Worm (Caenorhabditis elegans): ENCODE results near the gene clc-28.
"Not testable (repeated sequence)": the region's sequence is repeated elsewhere in the genome, so short reads cannot be mapped to it uniquely, and the experiment has no call there.

The clc-28 gene

DNA sequence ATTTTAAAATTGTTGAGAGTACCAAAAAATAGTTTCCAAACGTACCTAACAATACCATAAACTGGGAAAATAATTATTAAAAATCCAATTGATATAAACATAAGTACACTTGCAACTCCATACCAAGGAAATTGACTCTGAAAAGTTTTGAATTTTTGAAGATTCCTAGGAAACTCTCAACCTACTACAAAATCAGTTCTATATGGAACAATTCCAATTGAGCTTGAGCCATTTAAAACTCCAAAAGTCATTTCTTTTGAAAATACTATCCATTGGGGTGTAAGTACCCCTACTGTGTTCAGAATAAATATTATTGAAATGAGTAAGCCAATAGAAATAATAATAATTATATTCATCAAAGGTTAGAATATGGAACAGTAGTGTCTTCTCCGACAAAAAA, at the start of gene clc-28:
Gene clc-28, minus strand, starts transcription at position 101 of the 400 bp plus-strand sequence.
- not testable (repeated sequence) for TF ChIP-seq scrt-1 (GFP tag; IDR thresholded peaks at IDR 0.05); hmbx-1 (tag; optimal IDR thresholded peaks at IDR 0.05); hmg-4 (GFP tag; optimal IDR thresholded peaks at IDR 0.05)

DNA sequence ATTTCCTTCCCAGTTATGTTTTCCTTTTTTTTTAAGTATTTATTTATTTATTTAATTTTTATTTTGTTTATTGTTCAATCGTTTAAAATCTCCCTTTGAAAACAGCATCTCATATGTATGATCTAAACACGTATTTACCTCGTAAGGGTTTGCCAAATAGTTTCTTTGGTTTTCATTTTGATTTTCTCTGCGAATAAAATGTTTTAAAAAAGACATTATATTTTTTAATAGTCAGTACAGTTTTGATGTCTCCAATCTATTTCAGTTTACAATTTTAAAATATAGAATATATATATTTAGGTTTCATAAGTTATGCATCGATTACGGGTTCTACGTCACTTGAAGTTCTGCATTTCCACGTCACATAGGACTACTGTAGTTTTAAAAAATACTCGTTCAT, 41.4 kb upstream of the clc-28 start, which contains the start of gene R05D3.12:
Gene R05D3.12, plus strand, starts transcription at position 301 of the 400 bp plus-strand sequence.
- TF ChIP-seq aly-1 (tag; optimal IDR thresholded peaks at IDR 0.05): no peak
- no peak for TF ChIP-seq hmg-4 (GFP tag; optimal IDR thresholded peaks at IDR 0.05)
- no peak for TF ChIP-seq B0310.2 (tag; optimal IDR thresholded peaks at IDR 0.05)
- no peak for TF ChIP-seq ama-1 (optimal IDR thresholded peaks at IDR 0.05)
- no peak for TF ChIP-seq tbx-37 (GFP tag; conservative IDR thresholded peaks at IDR 0.05)
- TF ChIP-seq hnd-1 (tag; optimal IDR thresholded peaks at IDR 0.05): no peak
- TF ChIP-seq scrt-1 (GFP tag; IDR thresholded peaks at IDR 0.05): no peak
- no peak for TF ChIP-seq ceh-13 (GFP tag; optimal IDR thresholded peaks at IDR 0.05)
- no peak for TF ChIP-seq F13C5.2 (tag; optimal IDR thresholded peaks at IDR 0.05)
- no peak for TF ChIP-seq ceh-36 (tag; optimal IDR thresholded peaks at IDR 0.05)
- no peak for TF ChIP-seq sea-1 (GFP tag; conservative IDR thresholded peaks at IDR 0.05)
- TF ChIP-seq ets-7 (tag; optimal IDR thresholded peaks at IDR 0.05): no peak
- TF ChIP-seq tbx-11 (GFP tag; IDR thresholded peaks at IDR 0.05): no peak
- no peak for TF ChIP-seq flt-1 (GFP tag; IDR thresholded peaks at IDR 0.05)
- no peak for TF ChIP-seq pes-1 (GFP tag; IDR thresholded peaks at IDR 0.05)
- TF ChIP-seq hmbx-1 (tag; optimal IDR thresholded peaks at IDR 0.05): no peak
- TF ChIP-seq tra-4 (tag; optimal IDR thresholded peaks at IDR 0.05): no peak

DNA sequence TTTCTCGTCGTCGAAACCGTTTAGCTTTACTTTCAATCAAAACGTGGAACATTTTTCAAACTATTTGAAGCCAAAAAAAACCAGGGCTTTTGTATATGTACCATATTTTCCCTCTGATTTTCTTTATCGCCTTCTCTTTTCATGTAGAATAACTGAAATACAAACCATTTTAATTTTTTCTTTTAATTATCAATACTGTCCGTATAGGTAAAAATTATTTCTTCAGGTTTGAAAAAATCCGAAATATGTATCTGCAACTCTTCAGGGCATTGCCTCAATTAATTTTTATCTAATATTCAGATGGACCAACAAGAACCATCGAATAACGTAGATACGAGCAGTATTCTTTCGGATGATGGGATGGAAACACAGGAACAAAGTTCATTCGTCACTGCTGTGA, 35.7 kb upstream of the clc-28 start, which contains the start of gene met-2:
Gene met-2, plus strand, starts transcription at position 301 of the 400 bp plus-strand sequence.
- no peak for TF ChIP-seq ceh-13 (GFP tag; optimal IDR thresholded peaks at IDR 0.05)
- no peak for TF ChIP-seq scrt-1 (GFP tag; IDR thresholded peaks at IDR 0.05)

DNA sequence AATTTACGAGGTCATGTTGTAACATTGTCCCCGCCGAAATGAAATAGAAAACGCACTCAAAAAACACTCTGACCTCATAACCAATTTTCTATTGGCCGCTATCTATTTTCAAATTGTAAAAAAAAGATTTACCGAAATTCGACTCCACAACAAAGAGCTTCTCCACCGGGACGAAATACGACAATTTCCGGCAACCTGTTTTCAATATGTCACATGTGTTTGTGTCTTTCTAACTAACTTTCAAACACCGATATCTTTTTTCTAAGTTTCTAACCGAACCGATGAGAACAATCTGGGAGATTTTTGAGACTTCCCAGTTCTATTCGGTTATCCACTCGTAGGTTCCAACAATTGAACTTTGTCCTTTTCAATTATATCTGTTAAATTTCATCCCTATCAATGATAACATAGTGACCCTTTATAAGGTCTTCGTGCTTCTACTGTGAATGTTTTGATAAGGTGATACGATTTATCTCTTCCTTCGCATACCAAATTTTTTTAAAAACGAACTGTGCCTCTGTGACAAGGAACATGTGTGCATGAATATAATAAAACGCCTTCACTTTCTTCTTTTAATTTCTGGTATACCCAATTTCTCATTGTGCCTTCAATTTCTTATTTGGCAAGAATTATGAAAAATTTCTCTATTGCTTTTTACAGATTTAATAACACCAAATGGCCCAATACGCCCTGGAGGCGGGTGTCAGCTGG, 32.5 kb upstream of the clc-28 start, which contains the start of gene lmbr-1:
Gene lmbr-1, plus strand, starts transcription at position 661 of the 711 bp plus-strand sequence.
- TF ChIP-seq hmg-4 (GFP tag; optimal IDR thresholded peaks at IDR 0.05) (no peak), tra-4 (tag; optimal IDR thresholded peaks at IDR 0.05) (no peak), B0310.2 (tag; optimal IDR thresholded peaks at IDR 0.05) (no peak), ceh-36 (tag; optimal IDR thresholded peaks at IDR 0.05) (no peak), ets-7 (tag; optimal IDR thresholded peaks at IDR 0.05) (no peak), ama-1 (optimal IDR thresholded peaks at IDR 0.05) (no peak), hnd-1 (tag; optimal IDR thresholded peaks at IDR 0.05) (no peak), ceh-13 (GFP tag; optimal IDR thresholded peaks at IDR 0.05) (no peak), pes-1 (GFP tag; IDR thresholded peaks at IDR 0.05) (no peak), flt-1 (GFP tag; IDR thresholded peaks at IDR 0.05) (no peak), hmbx-1 (tag; optimal IDR thresholded peaks at IDR 0.05) (no peak), tbx-11 (GFP tag; IDR thresholded peaks at IDR 0.05) (no peak), F13C5.2 (tag; optimal IDR thresholded peaks at IDR 0.05) (no peak), scrt-1 (GFP tag; IDR thresholded peaks at IDR 0.05) (no peak), sea-1 (GFP tag; conservative IDR thresholded peaks at IDR 0.05) (no peak), aly-1 (tag; optimal IDR thresholded peaks at IDR 0.05) (no peak), tbx-37 (GFP tag; conservative IDR thresholded peaks at IDR 0.05) (no peak)

DNA sequence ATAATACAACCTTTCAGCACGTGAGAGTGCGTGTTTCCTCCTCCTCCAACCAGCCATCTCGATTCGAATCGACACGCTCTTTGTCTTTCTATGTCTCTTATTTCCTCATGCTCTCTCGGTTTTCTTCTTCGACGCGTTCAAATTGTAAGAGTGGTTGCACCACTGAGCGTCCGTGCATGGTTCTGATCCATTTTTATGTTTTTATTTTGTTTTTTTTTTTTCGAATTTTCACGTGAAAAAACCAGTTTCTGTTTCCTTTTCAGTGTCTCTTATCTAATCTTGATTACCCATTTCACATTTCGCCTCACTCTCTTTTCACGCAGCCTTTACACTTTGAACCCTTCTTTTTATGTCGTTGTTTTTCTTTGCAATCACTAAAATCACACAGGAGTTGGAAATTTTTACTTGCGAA, 31.6 kb upstream of the clc-28 start:
- TF ChIP-seq hnd-1 (tag; optimal IDR thresholded peaks at IDR 0.05): no peak
- no peak for TF ChIP-seq ceh-36 (tag; optimal IDR thresholded peaks at IDR 0.05)
- no peak for TF ChIP-seq ama-1 (optimal IDR thresholded peaks at IDR 0.05)
- TF ChIP-seq ceh-13 (GFP tag; optimal IDR thresholded peaks at IDR 0.05): no peak
- TF ChIP-seq tra-4 (tag; optimal IDR thresholded peaks at IDR 0.05): no peak
- no peak for TF ChIP-seq hmbx-1 (tag; optimal IDR thresholded peaks at IDR 0.05)
- TF ChIP-seq pes-1 (GFP tag; IDR thresholded peaks at IDR 0.05): no peak
- TF ChIP-seq aly-1 (tag; optimal IDR thresholded peaks at IDR 0.05): no peak
- no peak for TF ChIP-seq flt-1 (GFP tag; IDR thresholded peaks at IDR 0.05)
- TF ChIP-seq B0310.2 (tag; optimal IDR thresholded peaks at IDR 0.05): no peak

DNA sequence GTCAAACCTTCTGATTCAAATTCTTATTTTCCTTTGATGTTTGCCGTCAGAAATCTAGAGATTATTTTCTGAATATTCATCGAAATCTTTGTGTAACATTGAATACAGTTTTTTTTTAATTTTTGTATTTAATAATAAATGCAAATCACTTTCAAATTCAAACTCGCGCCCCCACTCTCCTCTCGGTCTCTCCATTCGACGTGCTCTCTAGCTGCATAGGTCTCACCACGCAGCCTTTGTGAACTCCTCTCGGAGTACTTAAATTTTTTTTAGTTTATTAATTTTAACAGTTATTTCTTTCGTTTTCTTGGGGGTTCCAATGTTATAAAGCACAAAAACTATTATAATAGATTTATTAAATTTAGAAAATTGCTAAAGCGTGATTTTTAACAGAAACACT, 30.9 kb upstream of the clc-28 start:
- TF ChIP-seq hmbx-1 (tag; optimal IDR thresholded peaks at IDR 0.05) (no peak), ceh-36 (tag; optimal IDR thresholded peaks at IDR 0.05) (no peak), pes-1 (GFP tag; IDR thresholded peaks at IDR 0.05) (no peak), tra-4 (tag; optimal IDR thresholded peaks at IDR 0.05) (no peak), tbx-37 (GFP tag; conservative IDR thresholded peaks at IDR 0.05) (no peak), hnd-1 (tag; optimal IDR thresholded peaks at IDR 0.05) (no peak), ceh-13 (GFP tag; optimal IDR thresholded peaks at IDR 0.05) (no peak), flt-1 (GFP tag; IDR thresholded peaks at IDR 0.05) (no peak), hmg-4 (GFP tag; optimal IDR thresholded peaks at IDR 0.05) (no peak), B0310.2 (tag; optimal IDR thresholded peaks at IDR 0.05) (no peak), ama-1 (optimal IDR thresholded peaks at IDR 0.05) (no peak), F13C5.2 (tag; optimal IDR thresholded peaks at IDR 0.05) (no peak), aly-1 (tag; optimal IDR thresholded peaks at IDR 0.05) (no peak), tbx-11 (GFP tag; IDR thresholded peaks at IDR 0.05) (no peak), sea-1 (GFP tag; conservative IDR thresholded peaks at IDR 0.05) (no peak)

DNA sequence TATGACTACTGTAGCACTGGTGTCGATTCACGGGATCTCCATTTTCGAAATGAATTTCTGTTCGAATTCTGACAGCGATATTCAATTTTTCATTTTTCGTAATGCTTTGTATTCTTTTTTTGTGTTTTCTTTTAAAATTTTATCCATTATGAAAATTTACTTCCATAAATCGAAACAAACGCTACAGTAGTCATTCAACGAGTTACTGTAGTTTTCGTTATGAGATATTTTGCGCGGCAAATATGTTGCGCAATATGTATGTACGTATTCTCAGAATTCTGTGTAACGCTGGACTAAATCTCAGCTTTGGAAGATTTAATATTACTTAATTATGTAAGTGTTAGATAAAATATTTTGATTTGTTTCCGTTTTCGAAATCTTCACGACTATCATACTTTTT, 29.9 kb upstream of the clc-28 start:
- no peak for TF ChIP-seq ama-1 (optimal IDR thresholded peaks at IDR 0.05)
- no peak for TF ChIP-seq hnd-1 (tag; optimal IDR thresholded peaks at IDR 0.05)
- no peak for TF ChIP-seq aly-1 (tag; optimal IDR thresholded peaks at IDR 0.05)
- no peak for TF ChIP-seq ceh-36 (tag; optimal IDR thresholded peaks at IDR 0.05)

DNA sequence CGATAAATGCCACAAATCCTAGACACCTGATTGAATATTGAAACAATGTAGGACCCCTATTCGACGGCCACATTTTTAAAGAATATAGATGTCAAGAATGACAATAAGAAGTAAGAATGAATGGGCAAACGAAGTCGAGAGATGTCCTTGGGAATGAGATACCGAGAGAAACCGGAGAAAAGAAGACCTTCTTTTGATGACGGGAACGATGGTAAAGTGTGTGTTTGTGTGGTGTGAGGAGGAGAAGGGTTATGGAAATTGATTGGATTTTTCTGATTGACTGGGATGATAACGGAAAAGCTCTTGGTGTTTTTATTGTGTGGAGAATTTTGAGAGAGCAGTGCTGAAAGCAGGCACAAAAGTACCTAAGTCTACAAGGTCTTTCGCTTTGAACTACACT, 29.3 kb upstream of the clc-28 start, which contains the start of gene R05D3.9:
Gene R05D3.9, minus strand, starts transcription at position 101 of the 400 bp plus-strand sequence.
- TF ChIP-seq F13C5.2 (tag; optimal IDR thresholded peaks at IDR 0.05) (no peak), hnd-1 (tag; optimal IDR thresholded peaks at IDR 0.05) (no peak), ceh-36 (tag; optimal IDR thresholded peaks at IDR 0.05) (no peak), tbx-37 (GFP tag; conservative IDR thresholded peaks at IDR 0.05) (no peak), sea-1 (GFP tag; conservative IDR thresholded peaks at IDR 0.05) (no peak), hmg-4 (GFP tag; optimal IDR thresholded peaks at IDR 0.05) (no peak), tbx-11 (GFP tag; IDR thresholded peaks at IDR 0.05) (no peak), hmbx-1 (tag; optimal IDR thresholded peaks at IDR 0.05) (no peak), pes-1 (GFP tag; IDR thresholded peaks at IDR 0.05) (no peak), tra-4 (tag; optimal IDR thresholded peaks at IDR 0.05) (no peak), ama-1 (optimal IDR thresholded peaks at IDR 0.05) (no peak), B0310.2 (tag; optimal IDR thresholded peaks at IDR 0.05) (no peak), ets-7 (tag; optimal IDR thresholded peaks at IDR 0.05) (no peak), scrt-1 (GFP tag; IDR thresholded peaks at IDR 0.05) (no peak)
